Worm (Caenorhabditis elegans): Measurements from ENCODE around the gene K04A8.1.

DNA sequence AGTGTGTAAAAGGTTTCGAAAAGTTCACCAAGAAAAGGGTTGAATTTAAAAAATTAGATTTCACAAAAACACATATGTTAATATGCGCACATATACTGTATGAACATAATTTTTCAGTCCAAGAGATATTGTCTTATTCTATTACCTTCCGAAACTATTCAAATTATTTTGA, 48.0 kb upstream of the K04A8.1 start, which contains the start of gene F46E10.3:
- TF ChIP-seq snpc-4 (tag; optimal IDR thresholded peaks at IDR 0.05), result no peak
- no peak for TF ChIP-seq unc-62 (GFP tag; optimal IDR thresholded peaks at IDR 0.05)
- no peak for TF ChIP-seq ama-1 (optimal IDR thresholded peaks at IDR 0.05)
- TF ChIP-seq nhr-77 (tag; optimal IDR thresholded peaks at IDR 0.05), result no peak
- no peak for TF ChIP-seq unc-39 (tag; optimal IDR thresholded peaks at IDR 0.05)
- no peak for TF ChIP-seq F13H6.1 (tag; optimal IDR thresholded peaks at IDR 0.05)
- TF ChIP-seq lsy-2 (tag; optimal IDR thresholded peaks at IDR 0.05), result no peak
- TF ChIP-seq mdl-1 (tag; optimal IDR thresholded peaks at IDR 0.05), result no peak
- no peak for TF ChIP-seq egl-27 (tag; optimal IDR thresholded peaks at IDR 0.05)
- TF ChIP-seq nhr-12 (tag; optimal IDR thresholded peaks at IDR 0.05), result no peak
- no peak for TF ChIP-seq sma-3 (GFP tag; optimal IDR thresholded peaks at IDR 0.05)

All from whole organism, L2 larva.